Worm (Caenorhabditis elegans) whole organism, L4 larva: ENCODE data around the gene faah-2.

Experiments used
- F37D6.2 ChIP-seq: sonication (generic microtip); optimal IDR thresholded peaks from 2 replicates; lab custom pipeline; 2016; ENCODE audit warnings: mild to moderate bottlenecking, missing genetic modification characterization, missing compliant biosample characterization
- F44E2.7 ChIP-seq: fragments of 200-800 bp; sonication (Bioruptor generic); IDR thresholded peaks from 2 replicates; pipeline ENCODE4 v2.1.2; 2022; ENCODE audit warnings: missing genetic modification characterization, missing compliant biosample characterization
- F49E8.2 ChIP-seq: sonication (generic microtip); optimal IDR thresholded peaks from 2 replicates; lab custom pipeline; 2016; ENCODE audit warnings: missing compliant biosample characterization, mild to moderate bottlenecking, missing genetic modification characterization, borderline replicate concordance
- R02D3.7 ChIP-seq: fragments of 150-350 bp; sonication (generic microtip); optimal IDR thresholded peaks from 3 replicates; lab custom pipeline; 2014; ENCODE audit warnings: missing biosample characterization, missing genetic modification characterization
- T26A8.4 ChIP-seq: fragments of 200-800 bp; sonication (Bioruptor generic); IDR thresholded peaks from 2 replicates; pipeline ENCODE4 v1.3.6; 2022; ENCODE audit warnings: missing genetic modification characterization, missing compliant biosample characterization
- Y105C5A.15 ChIP-seq: fragments of 200-800 bp; sonication (Bioruptor generic); IDR thresholded peaks from 2 replicates; pipeline ENCODE4 v1.3.6; 2022; ENCODE audit warnings: missing genetic modification characterization, missing compliant biosample characterization
- Y48G9A.11 ChIP-seq: fragments of 200-800 bp; sonication (Bioruptor generic); IDR thresholded peaks from 2 replicates; pipeline ENCODE4 v1.3.6; 2022; ENCODE audit warnings: missing genetic modification reagents, missing genetic modification characterization, missing compliant biosample characterization
- Y75B8A.6 ChIP-seq: fragments of 200-800 bp; sonication (Bioruptor generic); IDR thresholded peaks from 2 replicates; pipeline ENCODE4 v1.3.6; 2022; ENCODE audit warnings: missing genetic modification reagents, missing genetic modification characterization, missing compliant biosample characterization
- ZK337.2 ChIP-seq: fragments of 200-800 bp; sonication (Bioruptor generic); IDR thresholded peaks from 2 replicates; pipeline ENCODE4 v1.3.6; 2022; ENCODE audit warnings: missing genetic modification reagents, missing genetic modification characterization, missing compliant biosample characterization
- attf-4 ChIP-seq: sonication (generic microtip); optimal IDR thresholded peaks from 3 replicates; lab custom pipeline; 2017; ENCODE audit warnings: missing biosample characterization, missing genetic modification characterization
- ceh-20 ChIP-seq: fragments of 200-800 bp; sonication (Bioruptor generic); IDR thresholded peaks from 2 replicates; pipeline ENCODE4 v1.3.6; 2022; ENCODE audit warnings: missing genetic modification reagents, missing genetic modification characterization, missing compliant biosample characterization
- ceh-28 ChIP-seq: fragments of 150-350 bp; optimal IDR thresholded peaks from 2 replicates; lab custom pipeline; 2014; ENCODE audit warnings: missing biosample characterization, missing genetic modification reagents, missing genetic modification characterization
- ceh-32 ChIP-seq: sonication (generic microtip); optimal IDR thresholded peaks from 2 replicates; lab custom pipeline; 2016; ENCODE audit warnings: mild to moderate bottlenecking, missing genetic modification characterization, missing compliant biosample characterization; ENCODE audit not compliant: poor library complexity
- ceh-62 ChIP-seq: sonication (generic microtip); optimal IDR thresholded peaks from 2 replicates; lab custom pipeline; 2017; ENCODE audit warnings: missing biosample characterization, missing genetic modification characterization
- ces-1 ChIP-seq: fragments of 150-350 bp; sonication (generic microtip); optimal IDR thresholded peaks from 4 replicates; lab custom pipeline; 2014; ENCODE audit warnings: missing biosample characterization, missing genetic modification reagents, missing genetic modification characterization
- daf-19 ChIP-seq: fragments of 200-800 bp; sonication (Bioruptor generic); conservative IDR thresholded peaks from 2 replicates; pipeline ENCODE4 v1.3.6; 2022; ENCODE audit warnings: missing genetic modification characterization, missing compliant biosample characterization
- daf-8 ChIP-seq: fragments of 200-800 bp; sonication (Bioruptor generic); IDR thresholded peaks from 2 replicates; pipeline ENCODE4 v1.3.6; 2022; ENCODE audit warnings: missing genetic modification characterization, missing compliant biosample characterization
- dmd-6 ChIP-seq: fragments of 200-800 bp; sonication (Bioruptor generic); IDR thresholded peaks from 2 replicates; pipeline ENCODE4 v1.3.6; 2022; ENCODE audit warnings: missing genetic modification reagents, missing genetic modification characterization, missing compliant biosample characterization
- dmd-8 ChIP-seq: fragments of 200-800 bp; sonication (Bioruptor generic); IDR thresholded peaks from 2 replicates; pipeline ENCODE4 v1.3.6; 2022; ENCODE audit warnings: missing genetic modification characterization, missing compliant biosample characterization
- dpl-1 ChIP-seq: fragments of 150-350 bp; optimal IDR thresholded peaks from 2 replicates; lab custom pipeline; 2014; ENCODE audit warnings: missing biosample characterization, missing genetic modification reagents, missing genetic modification characterization
- duxl-1 ChIP-seq: sonication (generic microtip); optimal IDR thresholded peaks from 2 replicates; lab custom pipeline; 2016; ENCODE audit warnings: mild to moderate bottlenecking, missing genetic modification characterization, moderate library complexity, missing compliant biosample characterization; ENCODE audit not compliant: poor library complexity
- fkh-10 ChIP-seq: fragments of 150-350 bp; optimal IDR thresholded peaks from 2 replicates; lab custom pipeline; 2014; ENCODE audit warnings: missing biosample characterization, missing genetic modification reagents, missing genetic modification characterization
- gei-8 ChIP-seq: fragments of 200-800 bp; sonication (Bioruptor generic); optimal IDR thresholded peaks from 2 replicates; lab custom pipeline; 2018; ENCODE audit warnings: mild to moderate bottlenecking, missing genetic modification characterization, missing compliant biosample characterization
- hif-1 ChIP-seq, 2 experiments: sonication (generic microtip); optimal IDR thresholded peaks; 2 replicates each; lab custom pipeline; 2016 to 2017; ENCODE audit warnings: missing compliant biosample characterization in 2 of 2, missing genetic modification characterization in 2 of 2, missing genetic modification reagents in 2 of 2, missing genotype in 2 of 2, mild to moderate bottlenecking in 1 of 2
- hmg-1.1 ChIP-seq: fragments of 200-800 bp; sonication (Bioruptor generic); IDR thresholded peaks from 2 replicates; pipeline ENCODE4 v1.3.6; 2022; ENCODE audit warnings: missing genetic modification reagents, missing genetic modification characterization, missing compliant biosample characterization
- lim-7 ChIP-seq: fragments of 200-800 bp; sonication (Bioruptor generic); IDR thresholded peaks from 2 replicates; pipeline ENCODE4 v1.3.6; 2022; ENCODE audit warnings: missing genetic modification characterization, missing compliant biosample characterization
- lin-1 ChIP-seq: fragments of 200-800 bp; sonication (Bioruptor generic); IDR thresholded peaks from 2 replicates; pipeline ENCODE4 v1.3.6; 2022; ENCODE audit warnings: missing genetic modification reagents, missing genetic modification characterization, missing compliant biosample characterization
- lin-38 ChIP-seq: fragments of 200-800 bp; sonication (Bioruptor generic); IDR thresholded peaks from 2 replicates; pipeline ENCODE4 v1.3.6; 2022; ENCODE audit warnings: missing genetic modification reagents, missing genetic modification characterization, missing compliant biosample characterization
- madf-5 ChIP-seq, 2 experiments: fragments of 200-800 bp; sonication (Bioruptor generic); IDR thresholded peaks; 2 replicates each; pipeline ENCODE4 v1.3.6; 2022; ENCODE audit warnings: missing compliant biosample characterization in 2 of 2, missing genetic modification characterization in 2 of 2
- mxl-3 ChIP-seq: fragments of 200-800 bp; sonication (Bioruptor generic); optimal IDR thresholded peaks from 2 replicates; lab custom pipeline; 2018; ENCODE audit warnings: mild to moderate bottlenecking, missing genetic modification characterization, missing compliant biosample characterization
- nhr-10 ChIP-seq: fragments of 150-350 bp; optimal IDR thresholded peaks from 2 replicates; lab custom pipeline; 2014; ENCODE audit warnings: missing biosample characterization, missing genetic modification characterization
- nhr-25 ChIP-seq: sonication (generic microtip); optimal IDR thresholded peaks from 2 replicates; lab custom pipeline; 2017; ENCODE audit warnings: missing genetic modification characterization, mild to moderate bottlenecking, missing compliant biosample characterization, antibody characterized with exemption, moderate library complexity, borderline replicate concordance; ENCODE audit not compliant: insufficient read depth
- nhr-28 ChIP-seq: fragments of 150-350 bp; optimal IDR thresholded peaks from 2 replicates; lab custom pipeline; 2014; ENCODE audit warnings: missing biosample characterization, missing genetic modification characterization
- nhr-42 ChIP-seq: fragments of 200-800 bp; sonication (Bioruptor generic); IDR thresholded peaks from 2 replicates; pipeline ENCODE4 v1.3.6; 2022; ENCODE audit warnings: missing genetic modification characterization, missing compliant biosample characterization
- nhr-48 ChIP-seq: sonication (generic microtip); optimal IDR thresholded peaks from 2 replicates; lab custom pipeline; 2016; ENCODE audit warnings: mild to moderate bottlenecking, missing genetic modification characterization, missing compliant biosample characterization
- nhr-77 ChIP-seq: fragments of 150-350 bp; optimal IDR thresholded peaks from 2 replicates; lab custom pipeline; 2014; ENCODE audit warnings: missing biosample characterization, missing genetic modification characterization
- pha-4 ChIP-seq, 2 experiments: fragments of 150-350 bp in 1 of 2; fragments of 200-800 bp in 1 of 2; sonication (Bioruptor generic) in 1 of 2; IDR thresholded peaks in 1 of 2; optimal IDR thresholded peaks in 1 of 2; 2 replicates each; pipeline versions ENCODE4 v1.3.6 to Lab custom; 2014 to 2022; ENCODE audit warnings: missing genetic modification characterization in 2 of 2, missing genetic modification reagents in 2 of 2, missing biosample characterization in 1 of 2, missing compliant biosample characterization in 1 of 2
- saeg-2 ChIP-seq: fragments of 200-800 bp; sonication (Bioruptor generic); IDR thresholded peaks from 2 replicates; pipeline ENCODE4 v1.3.6; 2022; ENCODE audit warnings: missing genetic modification reagents, missing genetic modification characterization, missing compliant biosample characterization
- sdz-12 ChIP-seq: fragments of 200-800 bp; sonication (Bioruptor generic); optimal IDR thresholded peaks from 2 replicates; lab custom pipeline; 2018; ENCODE audit warnings: mild to moderate bottlenecking, missing genetic modification characterization, missing compliant biosample characterization
- snpc-4 ChIP-seq: fragments of 150-350 bp; optimal IDR thresholded peaks from 2 replicates; lab custom pipeline; 2014; ENCODE audit warnings: missing biosample characterization, missing genetic modification characterization
- spr-3 ChIP-seq: fragments of 200-800 bp; sonication (Bioruptor generic); optimal IDR thresholded peaks from 2 replicates; lab custom pipeline; 2018; ENCODE audit warnings: mild to moderate bottlenecking, missing genetic modification characterization, missing compliant biosample characterization
- tra-1 ChIP-seq: fragments of 200-800 bp; sonication (Bioruptor generic); IDR thresholded peaks from 2 replicates; pipeline ENCODE4 v1.3.6; 2022; ENCODE audit warnings: missing genetic modification reagents, missing genetic modification characterization, missing compliant biosample characterization
- unc-130 ChIP-seq: sonication (generic microtip); optimal IDR thresholded peaks from 2 replicates; lab custom pipeline; 2016; ENCODE audit warnings: missing genetic modification reagents, missing genetic modification characterization, missing compliant biosample characterization
- zip-11 ChIP-seq: fragments of 200-800 bp; sonication (Bioruptor generic); IDR thresholded peaks from 2 replicates; pipeline ENCODE4 v1.3.6; 2022; ENCODE audit warnings: missing genetic modification characterization, missing compliant biosample characterization
- ztf-11 ChIP-seq: fragments of 150-350 bp; optimal IDR thresholded peaks from 2 replicates; lab custom pipeline; 2014; ENCODE audit warnings: missing biosample characterization, missing genetic modification characterization

faah-2 gene

ce11 chrIV:8142735-8143550 is 9.3 kb upstream of the faah-2 start, which contains the start of gene pmk-2 (continued):
- TF ChIP-seq Y105C5A.15 (no peak), daf-19 (GFP tag; lab: Robert Waterston, UW) (no peak), dmd-6 (GFP tag; lab: Robert Waterston, UW) (no peak), zip-11 (GFP tag; lab: Robert Waterston, UW) (no peak), attf-4 (tag; lab: Kevin White, UChicago) (no peak), ZK337.2 (no peak), snpc-4 (tag; lab: Kevin White, UChicago) (no peak), nhr-25 (tag; lab: Kevin White, UChicago) (no peak), lin-38 (GFP tag; lab: Robert Waterston, UW) (no peak), R02D3.7 (tag; lab: Kevin White, UChicago) (no peak), T26A8.4 (GFP tag; lab: Robert Waterston, UW) (no peak), ceh-20 (GFP tag; lab: Robert Waterston, UW) (no peak), ceh-32 (no peak), Y75B8A.6 (GFP tag; lab: Robert Waterston, UW) (no peak), lin-1 (GFP tag; lab: Robert Waterston, UW) (no peak), fkh-10 (GFP tag; lab: Kevin White, UChicago) (no peak), ceh-28 (tag; lab: Kevin White, UChicago) (no peak), F49E8.2 (tag; lab: Kevin White, UChicago) (no peak), hmg-1.1 (GFP tag; lab: Robert Waterston, UW) (no peak), Y48G9A.11 (GFP tag; lab: Robert Waterston, UW) (no peak), dpl-1 (GFP tag; lab: Kevin White, UChicago) (no peak), spr-3 (no peak), sdz-12 (GFP tag; lab: Kevin White, UChicago) (no peak), tra-1 (GFP tag; lab: Robert Waterston, UW) (no peak), saeg-2 (GFP tag; lab: Robert Waterston, UW) (no peak), pha-4 (GFP tag; IDR thresholded peaks at IDR 0.05; lab: Robert Waterston, UW) (no peak), pha-4 (tag; optimal IDR thresholded peaks at IDR 0.05; lab: Kevin White, UChicago) (no peak), hif-1 (tag; optimal IDR thresholded peaks at IDR 0.05; lab: Kevin White, UChicago) (no peak), ceh-62 (tag; lab: Kevin White, UChicago) (no peak), nhr-10 (tag; lab: Kevin White, UChicago) (no peak), dmd-8 (no peak), F37D6.2 (no peak), ztf-11 (tag; lab: Kevin White, UChicago) (no peak), nhr-77 (peak; percentile 47), unc-130 (no peak), ces-1 (GFP tag; lab: Kevin White, UChicago) (no peak), nhr-42 (GFP tag; lab: Robert Waterston, UW) (no peak), duxl-1 (tag; lab: Kevin White, UChicago) (no peak), lim-7 (GFP tag; lab: Robert Waterston, UW) (no peak), madf-5 (GFP tag; IDR thresholded peaks at IDR 0.05; lab: Robert Waterston, UW) (no peak), mxl-3 (GFP tag; lab: Kevin White, UChicago) (no peak), nhr-28 (tag; lab: Kevin White, UChicago) (no peak), nhr-48 (tag; lab: Kevin White, UChicago) (no peak), F44E2.7 (GFP tag; lab: Robert Waterston, UW) (no peak), daf-8 (GFP tag; lab: Robert Waterston, UW) (no peak), gei-8 (GFP tag; lab: Kevin White, UChicago) (no peak)
